Worm (Caenorhabditis elegans) whole organism, L1 larva: ENCODE measurements around the gene F59B10.5.

Source experiments
- C04F5.9 ChIP-seq: sonication (generic microtip); optimal IDR thresholded peaks from 2 replicates; lab custom pipeline; 2016; ENCODE audit warnings: missing genetic modification characterization, missing compliant biosample characterization
- C16A3.4 ChIP-seq: fragments of 150-350 bp; optimal IDR thresholded peaks from 2 replicates; lab custom pipeline; 2014; ENCODE audit warnings: missing biosample characterization, missing genetic modification characterization
- F16B12.6 ChIP-seq: fragments of 150-350 bp; optimal IDR thresholded peaks from 2 replicates; lab custom pipeline; 2014; ENCODE audit warnings: missing biosample characterization, missing genetic modification characterization
- Y116A8C.19 ChIP-seq: sonication (generic microtip); optimal IDR thresholded peaks from 2 replicates; lab custom pipeline; 2016; ENCODE audit warnings: missing compliant biosample characterization, missing genetic modification characterization, borderline replicate concordance
- aha-1 ChIP-seq: fragments of 150-350 bp; optimal IDR thresholded peaks from 2 replicates; lab custom pipeline; 2014; ENCODE audit warnings: missing biosample characterization, missing genetic modification characterization
- alr-1 ChIP-seq: fragments of 200-800 bp; sonication (Bioruptor generic); optimal IDR thresholded peaks from 2 replicates; lab custom pipeline; 2018; ENCODE audit warnings: borderline replicate concordance, mild to moderate bottlenecking, missing genetic modification characterization, missing compliant biosample characterization
- aly-2 ChIP-seq: fragments of 150-350 bp; optimal IDR thresholded peaks from 2 replicates; lab custom pipeline; 2014; ENCODE audit warnings: missing biosample characterization, missing genetic modification characterization
- blmp-1 ChIP-seq: fragments of 150-350 bp; optimal IDR thresholded peaks from 2 replicates; lab custom pipeline; 2014; ENCODE audit warnings: missing biosample characterization, missing genetic modification characterization
- ceh-63 ChIP-seq: fragments of 200-800 bp; sonication (Bioruptor generic); optimal IDR thresholded peaks from 2 replicates; lab custom pipeline; 2018; ENCODE audit warnings: mild to moderate bottlenecking, missing genetic modification characterization, missing compliant biosample characterization
- ceh-88 ChIP-seq: fragments of 200-800 bp; sonication (Bioruptor generic); IDR thresholded peaks from 2 replicates; pipeline ENCODE4 v1.3.6; 2022; ENCODE audit warnings: missing genetic modification characterization, missing compliant biosample characterization
- ceh-90 ChIP-seq: sonication (generic microtip); optimal IDR thresholded peaks from 2 replicates; lab custom pipeline; 2016; ENCODE audit warnings: missing genetic modification characterization, missing compliant biosample characterization
- ces-1 ChIP-seq: fragments of 150-350 bp; optimal IDR thresholded peaks from 2 replicates; lab custom pipeline; 2014; ENCODE audit warnings: missing biosample characterization, missing genetic modification reagents, missing genetic modification characterization
- dpl-1 ChIP-seq, 3 experiments: fragments of 150-350 bp in 2 of 3; sonication (generic microtip) in 1 of 3; optimal IDR thresholded peaks; 2 replicates each; lab custom pipeline; 2014 to 2017; ENCODE audit warnings: missing biosample characterization in 3 of 3, missing genetic modification characterization in 3 of 3, missing genetic modification reagents in 3 of 3
- dsc-1 ChIP-seq: sonication (generic microtip); optimal IDR thresholded peaks from 2 replicates; lab custom pipeline; 2016; ENCODE audit warnings: mild to moderate bottlenecking, missing genetic modification characterization, missing compliant biosample characterization
- efl-3 ChIP-seq: fragments of 200-800 bp; sonication (Bioruptor generic); optimal IDR thresholded peaks from 2 replicates; lab custom pipeline; 2018; ENCODE audit warnings: mild to moderate bottlenecking, missing genetic modification characterization, missing compliant biosample characterization
- egl-13 ChIP-seq: sonication (generic microtip); optimal IDR thresholded peaks from 2 replicates; lab custom pipeline; 2016; ENCODE audit warnings: missing genotype, missing genetic modification reagents, missing genetic modification characterization, missing compliant biosample characterization
- egl-27 ChIP-seq, 2 experiments: fragments of 150-350 bp in 1 of 2; sonication (generic microtip); optimal IDR thresholded peaks; 3 replicates each; lab custom pipeline; 2017 to 2018; ENCODE audit warnings: missing biosample characterization in 2 of 2, missing genetic modification characterization in 2 of 2, missing genetic modification reagents in 2 of 2
- ets-5 ChIP-seq: fragments of 200-800 bp; sonication (Bioruptor generic); IDR thresholded peaks from 2 replicates; pipeline ENCODE4 v1.3.6; 2022; ENCODE audit warnings: missing genetic modification characterization, missing compliant biosample characterization
- fkh-4 ChIP-seq: sonication (generic microtip); optimal IDR thresholded peaks from 2 replicates; lab custom pipeline; 2016; ENCODE audit warnings: missing compliant biosample characterization, missing genetic modification characterization, borderline replicate concordance
- fos-1 ChIP-seq: fragments of 150-350 bp; optimal IDR thresholded peaks from 2 replicates; lab custom pipeline; 2014; ENCODE audit warnings: missing biosample characterization, missing genetic modification characterization
- hlh-17 ChIP-seq: fragments of 200-800 bp; sonication (Bioruptor generic); optimal IDR thresholded peaks from 2 replicates; lab custom pipeline; 2018; ENCODE audit warnings: missing genetic modification characterization, mild to moderate bottlenecking, missing compliant biosample characterization, moderate library complexity, borderline replicate concordance
- hlh-4 ChIP-seq: sonication (generic microtip); optimal IDR thresholded peaks from 2 replicates; lab custom pipeline; 2016; ENCODE audit warnings: mild to moderate bottlenecking, missing genetic modification characterization, missing compliant biosample characterization
- hpl-2 ChIP-seq: fragments of 150-350 bp; optimal IDR thresholded peaks from 2 replicates; lab custom pipeline; 2014; ENCODE audit warnings: missing biosample characterization, missing genetic modification reagents, missing genetic modification characterization
- irx-1 ChIP-seq: sonication (generic microtip); optimal IDR thresholded peaks from 2 replicates; lab custom pipeline; 2016; ENCODE audit warnings: missing genetic modification characterization, missing compliant biosample characterization
- isw-1 ChIP-seq: fragments of 200-800 bp; sonication (Bioruptor generic); IDR thresholded peaks from 2 replicates; pipeline ENCODE4 v1.3.6; 2022; ENCODE audit warnings: missing genetic modification characterization, missing compliant biosample characterization
- lin-13 ChIP-seq: fragments of 150-350 bp; optimal IDR thresholded peaks from 2 replicates; lab custom pipeline; 2014; ENCODE audit warnings: missing biosample characterization, missing genetic modification reagents, missing genetic modification characterization
- lin-35 ChIP-seq, 2 experiments: fragments of 150-350 bp; optimal IDR thresholded peaks; 2 replicates each; lab custom pipeline; 2014; ENCODE audit warnings: missing biosample characterization in 2 of 2, missing genetic modification characterization in 2 of 2, missing genetic modification reagents in 2 of 2
- mdl-1 ChIP-seq, 2 experiments: fragments of 150-350 bp; optimal IDR thresholded peaks; 2 replicates each; lab custom pipeline; 2014 to 2017; ENCODE audit warnings: missing biosample characterization in 2 of 2, missing genetic modification characterization in 2 of 2, inconsistent platforms in 1 of 2
- mef-2 ChIP-seq: fragments of 150-350 bp; optimal IDR thresholded peaks from 2 replicates; lab custom pipeline; 2014; ENCODE audit warnings: missing biosample characterization, missing genetic modification characterization
- mep-1 ChIP-seq: fragments of 150-350 bp; optimal IDR thresholded peaks from 2 replicates; lab custom pipeline; 2014; ENCODE audit warnings: missing biosample characterization, missing genetic modification characterization
- nhr-20 ChIP-seq: sonication (generic microtip); optimal IDR thresholded peaks from 2 replicates; lab custom pipeline; 2016; ENCODE audit warnings: mild to moderate bottlenecking, missing genetic modification characterization, missing compliant biosample characterization
- nhr-28 ChIP-seq: fragments of 150-350 bp; optimal IDR thresholded peaks from 2 replicates; lab custom pipeline; 2014; ENCODE audit warnings: missing biosample characterization, missing genetic modification characterization
- nhr-47 ChIP-seq: sonication (generic microtip); optimal IDR thresholded peaks from 2 replicates; lab custom pipeline; 2016; ENCODE audit warnings: mild to moderate bottlenecking, missing genetic modification characterization, moderate library complexity, missing compliant biosample characterization
- nhr-71 ChIP-seq: sonication (generic microtip); optimal IDR thresholded peaks from 2 replicates; lab custom pipeline; 2016; ENCODE audit warnings: mild to moderate bottlenecking, missing genetic modification characterization, moderate library complexity, missing compliant biosample characterization
- nhr-77 ChIP-seq: fragments of 150-350 bp; optimal IDR thresholded peaks from 2 replicates; lab custom pipeline; 2014; ENCODE audit warnings: missing biosample characterization, missing genetic modification characterization
- nhr-85 ChIP-seq: sonication (generic microtip); peaks from one replicate; lab custom pipeline; 2016; ENCODE audit warnings: missing genetic modification characterization, inconsistent platforms, missing compliant biosample characterization
- pax-3 ChIP-seq: fragments of 200-800 bp; sonication (Bioruptor generic); optimal IDR thresholded peaks from 2 replicates; lab custom pipeline; 2018; ENCODE audit warnings: mild to moderate bottlenecking, missing genetic modification characterization, moderate library complexity, missing compliant biosample characterization
- rnt-1 ChIP-seq: sonication (generic microtip); optimal IDR thresholded peaks from 2 replicates; lab custom pipeline; 2016; ENCODE audit warnings: mild to moderate bottlenecking, missing genetic modification characterization, moderate library complexity, missing compliant biosample characterization
- skn-1 ChIP-seq: fragments of 150-350 bp; optimal IDR thresholded peaks from 2 replicates; lab custom pipeline; 2014; ENCODE audit warnings: missing biosample characterization, missing genetic modification characterization
- snpc-4 ChIP-seq: fragments of 150-350 bp; optimal IDR thresholded peaks from 2 replicates; lab custom pipeline; 2014; ENCODE audit warnings: missing biosample characterization, missing genetic modification characterization
- sox-4 ChIP-seq: sonication (generic microtip); optimal IDR thresholded peaks from 2 replicates; lab custom pipeline; 2016; ENCODE audit warnings: missing genetic modification characterization, missing compliant biosample characterization
- sup-37 ChIP-seq: fragments of 200-800 bp; sonication (Bioruptor generic); optimal IDR thresholded peaks from 2 replicates; lab custom pipeline; 2018; ENCODE audit warnings: mild to moderate bottlenecking, missing genetic modification characterization, missing compliant biosample characterization
- swsn-7 ChIP-seq: sonication (generic microtip); optimal IDR thresholded peaks from 2 replicates; lab custom pipeline; 2016; ENCODE audit warnings: missing genetic modification characterization, missing compliant biosample characterization
- unc-130 ChIP-seq: fragments of 150-350 bp; optimal IDR thresholded peaks from 2 replicates; lab custom pipeline; 2017; ENCODE audit warnings: missing biosample characterization, missing genetic modification characterization, inconsistent platforms
- unc-30 ChIP-seq: sonication (generic microtip); optimal IDR thresholded peaks from 2 replicates; lab custom pipeline; 2017; ENCODE audit warnings: missing biosample characterization, missing genetic modification characterization
- unc-62 ChIP-seq: fragments of 150-350 bp; optimal IDR thresholded peaks from 2 replicates; lab custom pipeline; 2014; ENCODE audit warnings: missing biosample characterization, missing genetic modification reagents, missing genetic modification characterization
- unc-86 ChIP-seq: sonication (generic microtip); optimal IDR thresholded peaks from 2 replicates; lab custom pipeline; 2016; ENCODE audit warnings: missing genetic modification characterization, missing compliant biosample characterization
- unc-98 ChIP-seq: fragments of 200-800 bp; sonication (Bioruptor generic); IDR thresholded peaks from 2 replicates; pipeline ENCODE4 v1.3.6; 2022; ENCODE audit warnings: missing genetic modification characterization, missing compliant biosample characterization
- vab-15 ChIP-seq: sonication (generic microtip); optimal IDR thresholded peaks from 2 replicates; lab custom pipeline; 2017; ENCODE audit warnings: missing genotype, mild to moderate bottlenecking, missing genetic modification characterization, missing compliant biosample characterization
- xbp-1 ChIP-seq: sonication (generic microtip); optimal IDR thresholded peaks from 2 replicates; lab custom pipeline; 2016; ENCODE audit warnings: missing genetic modification characterization, missing compliant biosample characterization
- zag-1 ChIP-seq: fragments of 150-350 bp; optimal IDR thresholded peaks from 2 replicates; lab custom pipeline; 2014; ENCODE audit warnings: missing biosample characterization, missing genetic modification characterization

Gene F59B10.5

ce11 chrII:10559671-10560184 lies 36.2 kb upstream of the F59B10.5 start (continued):
- TF ChIP-seq ces-1 (GFP tag; lab: Kevin White, UChicago) (no peak), C16A3.4 (tag; lab: Kevin White, UChicago) (no peak), swsn-7 (no peak), aly-2 (peak; percentile 63), sox-4 (tag; lab: Kevin White, UChicago) (no peak), rnt-1 (tag; lab: Kevin White, UChicago) (no peak), nhr-20 (tag; lab: Kevin White, UChicago) (no peak), nhr-47 (tag; lab: Kevin White, UChicago) (peak; percentile 3), unc-30 (tag; lab: Kevin White, UChicago) (no peak), alr-1 (no peak), dsc-1 (tag; lab: Kevin White, UChicago) (no peak), dpl-1 (GFP tag; optimal IDR thresholded peaks at IDR 0.05; lab: Kevin White, UChicago) (no peak), fos-1 (no peak), hlh-17 (GFP tag; lab: Kevin White, UChicago) (no peak), unc-98 (GFP tag; lab: Robert Waterston, UW) (no peak), nhr-28 (tag; lab: Kevin White, UChicago) (no peak), nhr-71 (tag; lab: Kevin White, UChicago) (peak; percentile 15), xbp-1 (tag; lab: Kevin White, UChicago) (no peak), ets-5 (GFP tag; lab: Robert Waterston, UW) (no peak), ceh-90 (tag; lab: Kevin White, UChicago) (no peak), fkh-4 (tag; lab: Kevin White, UChicago) (no peak), hpl-2 (GFP tag; lab: Kevin White, UChicago) (no peak), egl-13 (no peak), lin-35 (GFP tag; optimal IDR thresholded peaks at IDR 0.05; lab: Kevin White, UChicago) (peak in 1 of 2 experiments; percentile 7), mdl-1 (tag; optimal IDR thresholded peaks at IDR 0.05; lab: Kevin White, UChicago) (no peak), ceh-88 (GFP tag; lab: Robert Waterston, UW) (no peak), sup-37 (GFP tag; lab: Kevin White, UChicago) (no peak), unc-62 (no peak), irx-1 (tag; lab: Kevin White, UChicago) (no peak), isw-1 (GFP tag; lab: Robert Waterston, UW) (no peak), unc-130 (tag; lab: Kevin White, UChicago) (no peak), unc-86 (no peak), skn-1 (tag; lab: Kevin White, UChicago) (no peak), zag-1 (no peak), mep-1 (tag; lab: Kevin White, UChicago) (no peak), mef-2 (tag; lab: Kevin White, UChicago) (no peak), ceh-63 (GFP tag; lab: Kevin White, UChicago) (no peak), snpc-4 (tag; lab: Kevin White, UChicago) (no peak)
- TF ChIP-seq, all 84 proteins: peak for 10

- peak; percentile 22 for TF ChIP-seq C04F5.9 (tag; lab: Kevin White, UChicago)
- no peak for TF ChIP-seq hlh-4 (tag; lab: Kevin White, UChicago)
- TF ChIP-seq dsc-1 (tag; lab: Kevin White, UChicago), result peak; percentile 70
- TF ChIP-seq vab-15 (tag; lab: Kevin White, UChicago), result no peak
- TF ChIP-seq hpl-2 (GFP tag; lab: Kevin White, UChicago), result no peak
- TF ChIP-seq F16B12.6 (tag; lab: Kevin White, UChicago), result no peak
- peak; percentile 77 for TF ChIP-seq blmp-1
- TF ChIP-seq rnt-1 (tag; lab: Kevin White, UChicago), result peak; percentile 89
- TF ChIP-seq pax-3 (tag; lab: Kevin White, UChicago), result peak; percentile 77
- peak in 1 of 2 experiments; percentile 97 for TF ChIP-seq mdl-1 (tag; optimal IDR thresholded peaks at IDR 0.05; lab: Kevin White, UChicago)
- no peak for TF ChIP-seq egl-27 (tag; optimal IDR thresholded peaks at IDR 0.05; lab: Kevin White, UChicago)
- peak; percentile 47 to 65 (median 58) for TF ChIP-seq dpl-1 (GFP tag; optimal IDR thresholded peaks at IDR 0.05; lab: Kevin White, UChicago)
- no peak for TF ChIP-seq Y116A8C.19 (tag; lab: Kevin White, UChicago)
- no peak for TF ChIP-seq nhr-77 (tag; lab: Kevin White, UChicago)
- TF ChIP-seq efl-3 (GFP tag; lab: Kevin White, UChicago), result peak; percentile 69
- peak; percentile 87 for TF ChIP-seq aha-1 (tag; lab: Kevin White, UChicago)
- TF ChIP-seq skn-1 (tag; lab: Kevin White, UChicago), result peak; percentile 45
- peak; percentile 97 for TF ChIP-seq nhr-85 (tag; lab: Kevin White, UChicago)
- peak; percentile 88 for TF ChIP-seq nhr-47 (tag; lab: Kevin White, UChicago)
- peak; percentile 62 for TF ChIP-seq lin-13 (GFP tag; lab: Kevin White, UChicago)
- TF ChIP-seq unc-86, result peak; percentile 78
- TF ChIP-seq nhr-20 (tag; lab: Kevin White, UChicago), result peak; percentile 95
- TF ChIP-seq sox-4 (tag; lab: Kevin White, UChicago), result peak; percentile 70
- peak; percentile 78 for TF ChIP-seq C16A3.4 (tag; lab: Kevin White, UChicago)
- TF ChIP-seq ceh-63 (GFP tag; lab: Kevin White, UChicago), result no peak
- TF ChIP-seq nhr-28 (tag; lab: Kevin White, UChicago), result no peak
Measured at ce11 chrII:10558962-10559415, 35.5 kb upstream of the F59B10.5 start.
